Fruit fly (Drosophila melanogaster) whole organism, adult: Measurements from ENCODE around the gene rdhB.

Experiments
- CG14711 ChIP-seq: fragments of 200-800 bp; sonication (Bioruptor generic); optimal IDR thresholded peaks from 2 replicates; lab custom pipeline; 2018; ENCODE audit warnings: missing biosample characterization, mild to moderate bottlenecking, missing genetic modification characterization, moderate library complexity
- CG33017 ChIP-seq: fragments of 200-800 bp; sonication (Bioruptor generic); optimal IDR thresholded peaks from 2 replicates; lab custom pipeline; 2018; ENCODE audit warnings: missing biosample characterization, mild to moderate bottlenecking, missing genetic modification characterization, moderate library complexity
- CG7045 ChIP-seq: fragments of 200-800 bp; sonication (Bioruptor generic); optimal IDR thresholded peaks from 2 replicates; lab custom pipeline; 2017; ENCODE audit warnings: missing biosample characterization, mild to moderate bottlenecking, missing genetic modification characterization
- CG7101 ChIP-seq: fragments of 200-800 bp; sonication (Bioruptor generic); optimal IDR thresholded peaks from 2 replicates; lab custom pipeline; 2018; ENCODE audit warnings: missing biosample characterization, mild to moderate bottlenecking, missing genetic modification characterization, moderate library complexity
- cnc ChIP-seq, 2 experiments: fragments of >200 bp; optimal IDR thresholded peaks; 2 replicates each; lab custom pipeline; 2017
- kay ChIP-seq: fragments of 200-800 bp; sonication (Bioruptor generic); peaks from one replicate; lab custom pipeline; 2016; ENCODE audit warnings: missing biosample characterization, missing genetic modification characterization, borderline replicate concordance
- pad ChIP-seq: fragments of 200-800 bp; sonication (Bioruptor generic); optimal IDR thresholded peaks from 3 replicates; lab custom pipeline; 2017; ENCODE audit warnings: missing biosample characterization, missing genetic modification characterization, mild to moderate bottlenecking, moderate library complexity, missing genetic modification reagents
- tj ChIP-seq: fragments of 200-800 bp; sonication (Bioruptor generic); optimal IDR thresholded peaks from 3 replicates; lab custom pipeline; 2017; ENCODE audit warnings: missing biosample characterization, mild to moderate bottlenecking, missing genetic modification characterization, moderate library complexity
- toe ChIP-seq: fragments of 200-800 bp; sonication (Bioruptor generic); optimal IDR thresholded peaks from 2 replicates; lab custom pipeline; 2016; ENCODE audit warnings: missing biosample characterization, missing genetic modification characterization

DNA sequence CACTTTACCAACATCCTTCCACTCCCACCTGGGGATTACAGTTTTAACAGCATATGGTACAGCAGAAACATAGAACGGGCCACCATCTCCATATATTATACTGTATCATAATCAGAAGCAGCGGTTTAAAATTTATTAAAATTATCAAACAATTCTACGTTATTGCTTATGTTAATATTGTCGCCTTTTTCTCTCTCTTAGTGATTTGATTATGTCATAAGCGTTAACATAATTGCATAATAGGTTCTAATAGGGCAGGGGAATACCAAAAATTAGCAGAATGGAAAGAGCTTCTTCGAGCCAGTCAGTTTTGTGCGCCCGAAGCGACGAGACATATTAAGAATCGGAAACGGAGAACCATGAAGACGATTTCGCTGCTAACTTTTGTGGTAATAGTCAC is 19.8 kb upstream of the rdhB start, which contains the start of gene CG13862:
- no peak for TF ChIP-seq CG7101
- no peak for TF ChIP-seq kay (GFP tag; lab: Kevin White, UChicago)
- TF ChIP-seq cnc (optimal IDR thresholded peaks at IDR 0.05; lab: Kevin White, UChicago), result no peak
- no peak for TF ChIP-seq CG33017 (tag; lab: Kevin White, UChicago)
- no peak for TF ChIP-seq CG14711 (tag; lab: Kevin White, UChicago)
- no peak for TF ChIP-seq pad (GFP tag; lab: Kevin White, UChicago)
- no peak for TF ChIP-seq CG7045 (GFP tag; lab: Kevin White, UChicago)
- TF ChIP-seq toe (GFP tag; lab: Kevin White, UChicago), result no peak
- no peak for TF ChIP-seq tj
